Worm (Caenorhabditis elegans) whole organism, early embryonic: ENCODE measurements around the gene hdl-2.

Experiments used
- ceh-36 ChIP-seq: sonication (generic microtip); optimal IDR thresholded peaks from 2 replicates; lab custom pipeline; 2016; ENCODE audit warnings: missing genetic modification characterization, inconsistent platforms, missing compliant biosample characterization
- ets-7 ChIP-seq: sonication (generic microtip); optimal IDR thresholded peaks from 2 replicates; lab custom pipeline; 2016; ENCODE audit warnings: missing genotype, missing genetic modification characterization, missing compliant biosample characterization
- hmg-4 ChIP-seq: fragments of 200-800 bp; sonication (Bioruptor generic); optimal IDR thresholded peaks from 2 replicates; lab custom pipeline; 2018; ENCODE audit warnings: mild to moderate bottlenecking, missing genetic modification characterization, missing compliant biosample characterization

DNA sequence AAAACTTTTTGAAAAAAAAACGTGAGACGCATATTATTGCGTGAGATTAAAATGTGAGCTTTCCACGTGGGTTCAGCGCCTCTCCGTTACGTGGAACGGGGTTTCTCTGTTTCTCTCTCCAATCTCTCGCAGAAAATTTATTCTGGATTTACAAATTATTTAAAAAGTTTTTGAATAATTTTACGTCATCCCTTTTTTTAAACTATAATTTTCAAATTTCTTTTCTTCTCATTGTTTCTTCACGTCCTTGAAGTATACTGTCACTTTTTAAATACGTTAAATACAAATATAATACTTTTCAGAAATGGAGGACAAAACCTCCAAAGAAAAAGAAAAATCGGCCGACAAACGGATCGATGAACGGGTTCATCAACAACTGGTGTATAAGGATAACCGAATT, 46.4 kb upstream of the hdl-2 start, which contains the start of gene T28C6.7:
- no peak for TF ChIP-seq ceh-36 (tag; lab: Kevin White, UChicago)
- no peak for TF ChIP-seq hmg-4 (GFP tag; lab: Kevin White, UChicago)
- no peak for TF ChIP-seq ets-7 (tag; lab: Kevin White, UChicago)
